Worm (Caenorhabditis elegans) whole organism, mixed stage, embryonic: Measurements from ENCODE around the gene atp-2.

Source experiments
- ceh-83 ChIP-seq: fragments of 200-800 bp; sonication (Bioruptor generic); optimal IDR thresholded peaks from 2 replicates; lab custom pipeline; 2018; ENCODE audit warnings: mild to moderate bottlenecking, missing genetic modification characterization, missing compliant biosample characterization
- flh-1 ChIP-seq: fragments of 200-800 bp; sonication (Bioruptor generic); optimal IDR thresholded peaks from 2 replicates; lab custom pipeline; 2018; ENCODE audit warnings: mild to moderate bottlenecking, missing genetic modification characterization, moderate library complexity, missing compliant biosample characterization

ce11 chrIII:5211137-5211648, 17.0 kb upstream of the atp-2 start:
- peak; percentile 45 for TF ChIP-seq flh-1
- TF ChIP-seq ceh-83 (GFP tag; lab: Kevin White, UChicago), result peak; percentile 88
